Fruit fly (Drosophila melanogaster) whole organism, embryonic: ENCODE measurements around the gene Sfp65A.

Experiments
- B-H2 ChIP-seq: fragments of 200-800 bp; sonication (Bioruptor generic); optimal IDR thresholded peaks from 2 replicates; lab custom pipeline; 2018; ENCODE audit warnings: missing biosample characterization, mild to moderate bottlenecking, missing genetic modification characterization
- CG10267 ChIP-seq: fragments of 200-800 bp; sonication (Bioruptor generic); optimal IDR thresholded peaks from 2 replicates; lab custom pipeline; 2018; ENCODE audit warnings: missing biosample characterization, mild to moderate bottlenecking, missing genetic modification characterization, moderate library complexity
- CG10462 ChIP-seq: fragments of 200-800 bp; sonication (Bioruptor generic); optimal IDR thresholded peaks from 2 replicates; lab custom pipeline; 2016; ENCODE audit warnings: missing biosample characterization, missing genetic modification characterization
- CG12744 ChIP-seq: fragments of 200-800 bp; sonication (Bioruptor generic); optimal IDR thresholded peaks from 2 replicates; lab custom pipeline; 2016; ENCODE audit warnings: missing biosample characterization, missing genetic modification characterization
- CG12769 ChIP-seq: fragments of 200-800 bp; sonication (Bioruptor generic); optimal IDR thresholded peaks from 2 replicates; lab custom pipeline; 2019; ENCODE audit warnings: missing biosample characterization, mild to moderate bottlenecking, missing genetic modification characterization, moderate library complexity
- CG12942 ChIP-seq: fragments of 200-800 bp; sonication (Bioruptor generic); optimal IDR thresholded peaks from 3 replicates; lab custom pipeline; 2016; ENCODE audit warnings: missing biosample characterization, missing genetic modification characterization
- CG13296 ChIP-seq: fragments of 200-800 bp; sonication (Bioruptor generic); optimal IDR thresholded peaks from 3 replicates; lab custom pipeline; 2018; ENCODE audit warnings: missing biosample characterization, mild to moderate bottlenecking, missing genetic modification characterization
- CG13424 ChIP-seq: fragments of 200-800 bp; sonication (Bioruptor generic); optimal IDR thresholded peaks from 2 replicates; lab custom pipeline; 2019; ENCODE audit warnings: missing biosample characterization, mild to moderate bottlenecking, missing genetic modification characterization, moderate library complexity
- CG13894 ChIP-seq: fragments of 200-800 bp; sonication (Bioruptor generic); optimal IDR thresholded peaks from 3 replicates; lab custom pipeline; 2018; ENCODE audit warnings: missing biosample characterization, mild to moderate bottlenecking, missing genetic modification characterization, moderate library complexity
- CG16779 ChIP-seq: fragments of 200-800 bp; sonication (Bioruptor generic); IDR thresholded peaks from 2 replicates; pipeline ENCODE4 v1.3.6; 2022; ENCODE audit warnings: missing biosample characterization, missing genetic modification characterization
- CG17361 ChIP-seq: fragments of 200-800 bp; sonication (Bioruptor generic); IDR thresholded peaks from 3 replicates; pipeline ENCODE4 v1.3.6; 2022; ENCODE audit warnings: missing biosample characterization, missing genetic modification characterization
- CG1792 ChIP-seq: fragments of 200-800 bp; sonication (Bioruptor generic); optimal IDR thresholded peaks from 2 replicates; lab custom pipeline; 2016; ENCODE audit warnings: missing biosample characterization, missing genetic modification characterization
- CG18476 ChIP-seq: fragments of 200-800 bp; sonication (Bioruptor generic); optimal IDR thresholded peaks from 2 replicates; lab custom pipeline; 2016; ENCODE audit warnings: missing biosample characterization, mild to moderate bottlenecking, missing genetic modification characterization
- CG2678 ChIP-seq: fragments of 200-800 bp; sonication (Bioruptor generic); optimal IDR thresholded peaks from 3 replicates; lab custom pipeline; 2019; ENCODE audit warnings: missing biosample characterization, mild to moderate bottlenecking, missing genetic modification characterization, moderate library complexity
- CG31224 ChIP-seq: fragments of 200-800 bp; sonication (Bioruptor generic); IDR thresholded peaks from 2 replicates; pipeline ENCODE4 v1.3.6; 2022; ENCODE audit warnings: missing biosample characterization, missing genetic modification characterization
- CG3838 ChIP-seq: fragments of 200-800 bp; sonication (Bioruptor generic); optimal IDR thresholded peaks from 3 replicates; lab custom pipeline; 2016; ENCODE audit warnings: missing biosample characterization, missing genetic modification characterization
- CG7963 ChIP-seq: fragments of 200-800 bp; sonication (Bioruptor generic); IDR thresholded peaks from 3 replicates; pipeline ENCODE4 v1.3.6; 2022; ENCODE audit warnings: missing biosample characterization, missing genetic modification characterization; ENCODE audit not compliant: partially characterized antibody
- CG9215 ChIP-seq: fragments of 200-800 bp; sonication (Bioruptor generic); IDR thresholded peaks from 2 replicates; pipeline ENCODE4 v1.3.6; 2022; ENCODE audit warnings: missing biosample characterization, missing genetic modification characterization
- CrebB ChIP-seq: fragments of 200-800 bp; sonication (Bioruptor generic); optimal IDR thresholded peaks from 3 replicates; lab custom pipeline; 2018; ENCODE audit warnings: missing biosample characterization, mild to moderate bottlenecking, missing genetic modification characterization
- D19B ChIP-seq: fragments of 200-800 bp; sonication (Bioruptor generic); optimal IDR thresholded peaks from 2 replicates; lab custom pipeline; 2017; ENCODE audit warnings: missing biosample characterization, mild to moderate bottlenecking, missing genetic modification characterization
- Doc3 ChIP-seq: fragments of 200-800 bp; sonication (Bioruptor generic); IDR thresholded peaks from 3 replicates; pipeline ENCODE4 v1.3.6; 2022; ENCODE audit warnings: missing biosample characterization, missing genetic modification characterization; ENCODE audit not compliant: partially characterized antibody
- Hand ChIP-seq: fragments of 200-800 bp; sonication (Bioruptor generic); optimal IDR thresholded peaks from 2 replicates; lab custom pipeline; 2017; ENCODE audit warnings: mild to moderate bottlenecking, missing biosample characterization, missing genetic modification reagents, missing genetic modification characterization
- Hr78 ChIP-seq, 2 experiments: fragments of 200-800 bp in 1 of 2; fragments of >200 bp in 1 of 2; sonication (Bioruptor generic) in 1 of 2; optimal IDR thresholded peaks; 2 replicates each; lab custom pipeline; 2017 to 2019; ENCODE audit warnings: missing biosample characterization in 2 of 2, missing genetic modification characterization in 2 of 2, mild to moderate bottlenecking in 1 of 2, moderate library complexity in 1 of 2
- Mes4 ChIP-seq: fragments of 200-800 bp; sonication (Bioruptor generic); optimal IDR thresholded peaks from 2 replicates; lab custom pipeline; 2016; ENCODE audit warnings: missing biosample characterization, missing genetic modification characterization
- Mrtf ChIP-seq: fragments of 200-800 bp; sonication (Bioruptor generic); IDR thresholded peaks from 3 replicates; pipeline ENCODE4 v1.3.6; 2022; ENCODE audit warnings: missing biosample characterization, missing genetic modification characterization
- Myb ChIP-seq: fragments of 200-800 bp; sonication (Bioruptor generic); optimal IDR thresholded peaks from 2 replicates; lab custom pipeline; 2016; ENCODE audit warnings: missing biosample characterization, missing genetic modification characterization
- Pdp1 ChIP-seq, 2 experiments: fragments of 200-800 bp; sonication (Bioruptor generic); optimal IDR thresholded peaks; 3 replicates each; lab custom pipeline; 2016; ENCODE audit warnings: missing biosample characterization in 2 of 2, missing genetic modification characterization in 2 of 2, mild to moderate bottlenecking in 1 of 2, moderate library complexity in 1 of 2
- Ptx1 ChIP-seq: fragments of 200-800 bp; sonication (Bioruptor generic); IDR thresholded peaks from 2 replicates; pipeline ENCODE4 v1.3.6; 2022; ENCODE audit warnings: missing biosample characterization, missing genetic modification characterization
- Sox100B ChIP-seq: fragments of 200-800 bp; sonication (Bioruptor generic); optimal IDR thresholded peaks from 3 replicates; lab custom pipeline; 2018; ENCODE audit warnings: missing biosample characterization, mild to moderate bottlenecking, missing genetic modification characterization
- TFAM ChIP-seq: fragments of 200-800 bp; sonication (Bioruptor generic); optimal IDR thresholded peaks from 2 replicates; lab custom pipeline; 2017; ENCODE audit warnings: missing biosample characterization, missing genetic modification characterization, inconsistent platforms
- Trl ChIP-seq, 3 experiments: fragments of >200 bp in 2 of 3; fragments of 200-800 bp in 1 of 3; sonication (Bioruptor generic) in 1 of 3; optimal IDR thresholded peaks; 2 replicates in 1 of 3; 3 replicates in 2 of 3; lab custom pipeline; 2016 to 2017; ENCODE audit warnings: missing biosample characterization in 1 of 3, missing genetic modification characterization in 1 of 3
- grn ChIP-seq: fragments of 200-800 bp; sonication (Bioruptor generic); optimal IDR thresholded peaks from 3 replicates; lab custom pipeline; 2017; ENCODE audit warnings: missing biosample characterization, missing genetic modification characterization
- gro ChIP-seq: fragments of 200-800 bp; sonication (Bioruptor generic); optimal IDR thresholded peaks from 2 replicates; lab custom pipeline; 2016; ENCODE audit warnings: missing biosample characterization, missing genetic modification characterization
- gsb ChIP-seq: fragments of 200-800 bp; sonication (Bioruptor generic); IDR thresholded peaks from 2 replicates; pipeline ENCODE4 v1.3.6; 2022; ENCODE audit warnings: missing biosample characterization, missing genetic modification characterization
- lab ChIP-seq: fragments of 200-800 bp; sonication (Bioruptor generic); optimal IDR thresholded peaks from 3 replicates; lab custom pipeline; 2017; ENCODE audit warnings: missing biosample characterization, missing genetic modification characterization, mild to moderate bottlenecking, moderate library complexity, missing genetic modification reagents
- mirr ChIP-seq: fragments of 200-800 bp; sonication (Bioruptor generic); optimal IDR thresholded peaks from 3 replicates; lab custom pipeline; 2018; ENCODE audit warnings: missing biosample characterization, mild to moderate bottlenecking, missing genetic modification characterization
- nerfin-2 ChIP-seq: fragments of 200-800 bp; sonication (Bioruptor generic); IDR thresholded peaks from 2 replicates; pipeline ENCODE4 v1.3.6; 2022; ENCODE audit warnings: missing biosample characterization, missing genetic modification characterization; ENCODE audit not compliant: partially characterized antibody
- onecut ChIP-seq: fragments of 200-800 bp; sonication (Bioruptor generic); IDR thresholded peaks from 2 replicates; pipeline ENCODE4 v1.3.6; 2022; ENCODE audit warnings: missing biosample characterization, missing genetic modification characterization
- salm ChIP-seq: fragments of 200-800 bp; sonication (Bioruptor generic); optimal IDR thresholded peaks from 2 replicates; lab custom pipeline; 2018; ENCODE audit warnings: missing biosample characterization, mild to moderate bottlenecking, missing genetic modification characterization
- sqz ChIP-seq: fragments of 200-800 bp; sonication (Bioruptor generic); optimal IDR thresholded peaks from 3 replicates; lab custom pipeline; 2018; ENCODE audit warnings: missing biosample characterization, mild to moderate bottlenecking, missing genetic modification characterization
- stwl ChIP-seq: fragments of 200-800 bp; sonication (Bioruptor generic); optimal IDR thresholded peaks from 3 replicates; lab custom pipeline; 2018; ENCODE audit warnings: missing biosample characterization, mild to moderate bottlenecking, missing genetic modification characterization, moderate library complexity
- tna ChIP-seq: fragments of 200-800 bp; sonication (Bioruptor generic); IDR thresholded peaks from 2 replicates; pipeline ENCODE4 v1.3.6; 2022; ENCODE audit warnings: missing biosample characterization, missing genetic modification characterization; ENCODE audit not compliant: partially characterized antibody
- tup ChIP-seq: fragments of 200-800 bp; sonication (Bioruptor generic); optimal IDR thresholded peaks from 2 replicates; lab custom pipeline; 2016; ENCODE audit warnings: missing biosample characterization, mild to moderate bottlenecking, missing genetic modification characterization, moderate library complexity
- tx ChIP-seq: fragments of 200-800 bp; sonication (Bioruptor generic); optimal IDR thresholded peaks from 2 replicates; lab custom pipeline; 2016; ENCODE audit warnings: missing biosample characterization, missing genetic modification characterization
- vnd ChIP-seq: fragments of 200-800 bp; sonication (Bioruptor generic); IDR thresholded peaks from 3 replicates; pipeline ENCODE4 v1.3.6; 2022; ENCODE audit warnings: missing biosample characterization, missing genetic modification characterization; ENCODE audit not compliant: partially characterized antibody
- wek ChIP-seq: fragments of 200-800 bp; sonication (Bioruptor generic); optimal IDR thresholded peaks from 3 replicates; lab custom pipeline; 2018; ENCODE audit warnings: missing biosample characterization, mild to moderate bottlenecking, missing genetic modification characterization, moderate library complexity
- zen2 ChIP-seq: fragments of 200-800 bp; sonication (Bioruptor generic); IDR thresholded peaks from 3 replicates; pipeline ENCODE4 v1.3.6; 2022; ENCODE audit warnings: missing biosample characterization, missing genetic modification characterization; ENCODE audit not compliant: partially characterized antibody
- zfh1 ChIP-seq: fragments of 200-800 bp; sonication (Bioruptor generic); IDR thresholded peaks from 3 replicates; pipeline ENCODE4 v1.3.6; 2022; ENCODE audit warnings: missing biosample characterization, missing genetic modification characterization

Gene Sfp65A

DNA sequence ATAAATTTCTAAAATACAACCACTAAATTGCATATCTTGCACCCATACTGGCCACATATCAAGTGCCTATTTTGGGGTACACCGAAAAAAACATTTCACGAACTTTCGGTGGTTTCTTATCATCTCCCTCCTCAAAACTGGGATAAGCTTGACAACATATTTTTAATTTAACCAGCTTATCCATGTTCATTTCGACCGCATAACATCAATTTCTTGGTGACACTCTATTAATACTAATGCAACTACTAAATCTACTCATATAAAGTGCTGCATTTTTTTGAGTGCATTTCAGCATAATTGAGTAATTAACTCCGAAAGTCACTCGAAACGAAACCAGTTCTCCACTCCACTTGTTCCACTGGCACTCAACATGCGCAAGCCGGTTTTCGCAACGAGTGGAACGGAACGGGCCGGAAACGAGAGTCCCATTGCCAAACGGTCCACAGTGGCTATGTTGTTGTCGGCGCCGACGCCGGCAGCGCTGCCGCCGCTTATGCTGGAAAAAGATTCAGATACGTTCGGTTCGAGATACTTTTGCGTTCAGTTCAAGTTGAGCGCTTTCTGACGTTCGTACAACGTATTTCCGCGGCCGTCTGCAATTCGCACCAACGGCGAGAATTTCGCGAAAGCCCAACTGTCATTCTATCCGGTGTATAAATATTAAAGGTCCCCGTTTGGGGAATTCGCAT, 50.1 kb downstream of the Sfp65A start, which contains the start of gene CG42747 (continued):
- TF ChIP-seq Mes4 (GFP tag; lab: Kevin White, UChicago), result peak; percentile 86
- no peak for TF ChIP-seq CG9215 (GFP tag; lab: Robert Waterston, UW)
- TF ChIP-seq CG18476 (GFP tag; lab: Kevin White, UChicago), result peak; percentile 13
- TF ChIP-seq wek (GFP tag; lab: Kevin White, UChicago), result peak; percentile 51
- TF ChIP-seq gsb, result no peak
- no peak for TF ChIP-seq Trl (optimal IDR thresholded peaks at IDR 0.05; lab: Kevin White, UChicago)
- TF ChIP-seq Trl (GFP tag; optimal IDR thresholded peaks at IDR 0.05; lab: Kevin White, UChicago), result peak; percentile 67
- peak; percentile 80 for TF ChIP-seq CG13424 (tag; lab: Kevin White, UChicago)
- no peak for TF ChIP-seq D19B (GFP tag; lab: Kevin White, UChicago)
- TF ChIP-seq B-H2 (GFP tag; lab: Kevin White, UChicago), result peak; percentile 0
- TF ChIP-seq sqz (GFP tag; lab: Kevin White, UChicago), result peak; percentile 37
- TF ChIP-seq stwl (tag; lab: Kevin White, UChicago), result peak; percentile 26
- peak; percentile 45 for TF ChIP-seq CrebB (tag; lab: Kevin White, UChicago)
- no peak for TF ChIP-seq vnd (GFP tag; lab: Robert Waterston, UW)
- TF ChIP-seq Hand (GFP tag; lab: Kevin White, UChicago), result no peak
- peak; percentile 65 for TF ChIP-seq onecut (GFP tag; lab: Robert Waterston, UW)
- TF ChIP-seq CG12744, result no peak
- peak; percentile 17; the same call in 1 of the 2 replicates for TF ChIP-seq tna (GFP tag; lab: Robert Waterston, UW)
- TF ChIP-seq CG3838 (GFP tag; lab: Kevin White, UChicago), result peak; percentile 52
- TF ChIP-seq CG16779 (GFP tag; lab: Robert Waterston, UW), result no peak
- no peak for TF ChIP-seq TFAM
- no peak for TF ChIP-seq CG7963 (GFP tag; lab: Robert Waterston, UW)
- no peak for TF ChIP-seq grn (GFP tag; lab: Kevin White, UChicago)
- peak; percentile 45 for TF ChIP-seq mirr
- peak; percentile 34 for TF ChIP-seq tx
- TF ChIP-seq Mrtf, result peak; percentile 12; the same call in 2 of the 3 replicates
- peak; percentile 58 for TF ChIP-seq Ptx1
- no peak for TF ChIP-seq nerfin-2 (GFP tag; lab: Robert Waterston, UW)
- TF ChIP-seq salm (tag; lab: Kevin White, UChicago), result peak; percentile 72
- no peak for TF ChIP-seq CG31224 (GFP tag; lab: Robert Waterston, UW)
- TF ChIP-seq CG13296 (GFP tag; lab: Kevin White, UChicago), result peak; percentile 35
- peak; percentile 48 for TF ChIP-seq Myb (GFP tag; lab: Kevin White, UChicago)
- no peak for TF ChIP-seq gro (GFP tag; lab: Kevin White, UChicago)
- peak; percentile 41 for TF ChIP-seq CG12769 (tag; lab: Kevin White, UChicago)
- TF ChIP-seq Sox100B (GFP tag; lab: Kevin White, UChicago), result peak; percentile 60
- peak; percentile 48 for TF ChIP-seq CG1792 (GFP tag; lab: Kevin White, UChicago)
- no peak for TF ChIP-seq tup
- TF ChIP-seq zfh1, result peak; percentile 79
- peak; percentile 81 for TF ChIP-seq CG2678 (tag; lab: Kevin White, UChicago)
- TF ChIP-seq CG17361, result peak; percentile 87
- TF ChIP-seq lab (GFP tag; lab: Kevin White, UChicago), result peak; percentile 32
- TF ChIP-seq CG12942 (GFP tag; lab: Kevin White, UChicago), result peak; percentile 9
- peak; percentile 83 for TF ChIP-seq CG10267
- peak in 1 of 2 experiments; percentile 58 for TF ChIP-seq Hr78 (GFP tag; optimal IDR thresholded peaks at IDR 0.05; lab: Kevin White, UChicago)
- peak; percentile 69; the same call in 2 of the 3 replicates for TF ChIP-seq zen2
- TF ChIP-seq CG10462 (GFP tag; lab: Kevin White, UChicago), result peak; percentile 42
- 0 out of 3 replicates have a peak, but pooled peaks have one; percentile 12 for TF ChIP-seq Doc3 (GFP tag; lab: Robert Waterston, UW)
- TF ChIP-seq CG13894 (tag; lab: Kevin White, UChicago), result no peak
- peak in 1 of 2 experiments; percentile 58 for TF ChIP-seq Pdp1 (GFP tag; optimal IDR thresholded peaks at IDR 0.05; lab: Kevin White, UChicago)
